Worm (Caenorhabditis elegans) whole organism, mixed stage, embryonic: ENCODE results near the gene elo-2.
A peak's percentile ranks its signal among the peaks of the same experiment; 100 is the strongest.

Source experiments
- M03D4.4 ChIP-seq: sonication (generic microtip); optimal IDR thresholded peaks from 2 replicates; lab custom pipeline; 2017; ENCODE audit warnings: mild to moderate bottlenecking, missing genetic modification characterization, missing compliant biosample characterization
- bed-3 ChIP-seq: fragments of 200-800 bp; sonication (Bioruptor generic); optimal IDR thresholded peaks from 3 replicates; lab custom pipeline; 2018; ENCODE audit warnings: mild to moderate bottlenecking, missing genetic modification characterization, moderate library complexity, missing compliant biosample characterization
- blmp-1 ChIP-seq: fragments of 150-350 bp; optimal IDR thresholded peaks from 2 replicates; lab custom pipeline; 2014; ENCODE audit warnings: missing biosample characterization, missing genetic modification characterization
- ceh-39 ChIP-seq: fragments of 150-350 bp; optimal IDR thresholded peaks from 2 replicates; lab custom pipeline; 2014; ENCODE audit warnings: missing biosample characterization, missing genetic modification characterization
- ceh-43 ChIP-seq: fragments of 200-800 bp; sonication (Bioruptor generic); optimal IDR thresholded peaks from 2 replicates; lab custom pipeline; 2018; ENCODE audit warnings: mild to moderate bottlenecking, missing genetic modification characterization, moderate library complexity, missing compliant biosample characterization
- ceh-83 ChIP-seq: fragments of 200-800 bp; sonication (Bioruptor generic); optimal IDR thresholded peaks from 2 replicates; lab custom pipeline; 2018; ENCODE audit warnings: mild to moderate bottlenecking, missing genetic modification characterization, missing compliant biosample characterization
- ces-1 ChIP-seq: fragments of 150-350 bp; optimal IDR thresholded peaks from 2 replicates; lab custom pipeline; 2014; ENCODE audit warnings: missing biosample characterization, missing genetic modification reagents, missing genetic modification characterization
- elt-3 ChIP-seq: fragments of 150-350 bp; optimal IDR thresholded peaks from 2 replicates; lab custom pipeline; 2014; ENCODE audit warnings: missing biosample characterization, missing genetic modification characterization
- flh-1 ChIP-seq: fragments of 200-800 bp; sonication (Bioruptor generic); optimal IDR thresholded peaks from 2 replicates; lab custom pipeline; 2018; ENCODE audit warnings: mild to moderate bottlenecking, missing genetic modification characterization, moderate library complexity, missing compliant biosample characterization
- ham-2 ChIP-seq: fragments of 200-800 bp; sonication (Bioruptor generic); optimal IDR thresholded peaks from 2 replicates; lab custom pipeline; 2018; ENCODE audit warnings: mild to moderate bottlenecking, missing genetic modification characterization, missing compliant biosample characterization
- hlh-1 ChIP-seq: fragments of 150-350 bp; optimal IDR thresholded peaks from 2 replicates; lab custom pipeline; 2014; ENCODE audit warnings: missing biosample characterization, missing genetic modification reagents, missing genetic modification characterization
- lin-13 ChIP-seq: fragments of 150-350 bp; optimal IDR thresholded peaks from 2 replicates; lab custom pipeline; 2014; ENCODE audit warnings: missing biosample characterization, missing genetic modification characterization
- lsy-2 ChIP-seq: fragments of 150-350 bp; optimal IDR thresholded peaks from 2 replicates; lab custom pipeline; 2014; ENCODE audit warnings: missing biosample characterization, missing genetic modification characterization
- mab-5 ChIP-seq: fragments of 150-350 bp; optimal IDR thresholded peaks from 2 replicates; lab custom pipeline; 2014; ENCODE audit warnings: missing biosample characterization, missing genetic modification characterization
- nhr-12 ChIP-seq: fragments of 150-350 bp; optimal IDR thresholded peaks from 2 replicates; lab custom pipeline; 2014; ENCODE audit warnings: missing biosample characterization, missing genetic modification characterization
- nhr-2 ChIP-seq: fragments of 150-350 bp; optimal IDR thresholded peaks from 2 replicates; lab custom pipeline; 2014; ENCODE audit warnings: missing biosample characterization, missing genetic modification characterization
- nhr-237 ChIP-seq: fragments of 150-350 bp; optimal IDR thresholded peaks from 2 replicates; lab custom pipeline; 2014; ENCODE audit warnings: missing biosample characterization, missing genetic modification characterization
- nhr-28 ChIP-seq: fragments of 150-350 bp; optimal IDR thresholded peaks from 2 replicates; lab custom pipeline; 2014; ENCODE audit warnings: missing biosample characterization, missing genetic modification characterization
- nhr-76 ChIP-seq: sonication (generic microtip); optimal IDR thresholded peaks from 2 replicates; lab custom pipeline; 2017; ENCODE audit warnings: missing biosample characterization, missing genetic modification characterization
- pha-4 ChIP-seq: fragments of 150-350 bp; optimal IDR thresholded peaks from 2 replicates; lab custom pipeline; 2018; ENCODE audit warnings: missing biosample characterization, missing genetic modification reagents, missing genetic modification characterization
- sem-2 ChIP-seq: fragments of 200-800 bp; sonication (Bioruptor generic); optimal IDR thresholded peaks from 2 replicates; lab custom pipeline; 2018; ENCODE audit warnings: mild to moderate bottlenecking, missing genetic modification characterization, missing compliant biosample characterization
- snpc-4 ChIP-seq: fragments of 150-350 bp; optimal IDR thresholded peaks from 2 replicates; lab custom pipeline; 2014; ENCODE audit warnings: missing biosample characterization, missing genetic modification characterization
- sptf-1 ChIP-seq: sonication (generic microtip); optimal IDR thresholded peaks from 2 replicates; lab custom pipeline; 2017; ENCODE audit warnings: mild to moderate bottlenecking, missing genetic modification characterization, moderate library complexity, missing compliant biosample characterization
- tbx-8 ChIP-seq: fragments of 200-800 bp; sonication (Bioruptor generic); optimal IDR thresholded peaks from 2 replicates; lab custom pipeline; 2018; ENCODE audit warnings: mild to moderate bottlenecking, missing genetic modification characterization, moderate library complexity, missing compliant biosample characterization
- unc-120 ChIP-seq: sonication (generic microtip); optimal IDR thresholded peaks from 2 replicates; lab custom pipeline; 2017; ENCODE audit warnings: missing genetic modification characterization, missing compliant biosample characterization; ENCODE audit not compliant: poor library complexity, severe bottlenecking
- unc-62 ChIP-seq: fragments of 150-350 bp; optimal IDR thresholded peaks from 2 replicates; lab custom pipeline; 2014; ENCODE audit warnings: missing biosample characterization, missing genetic modification reagents, missing genetic modification characterization
- zip-8 ChIP-seq: fragments of 150-350 bp; optimal IDR thresholded peaks from 2 replicates; lab custom pipeline; 2014; ENCODE audit warnings: missing biosample characterization, missing genetic modification characterization
- ztf-11 ChIP-seq: fragments of 150-350 bp; optimal IDR thresholded peaks from 2 replicates; lab custom pipeline; 2014; ENCODE audit warnings: missing biosample characterization, missing genetic modification characterization

Gene elo-2

ce11 chrIV:17467325-17467724, at the start of gene elo-2:
Gene elo-2 (minus strand): TSS chrIV:17467408.
- no peak for TF ChIP-seq ceh-83
- no peak for TF ChIP-seq snpc-4 (tag; lab: Kevin White, UChicago)
- TF ChIP-seq nhr-2 (tag; lab: Kevin White, UChicago): no peak
- TF ChIP-seq lin-13 (tag; lab: Kevin White, UChicago): no peak

- TF ChIP-seq pha-4 (tag; lab: Kevin White, UChicago): peak; percentile 11
- no peak for TF ChIP-seq bed-3 (GFP tag; lab: Kevin White, UChicago)
- TF ChIP-seq blmp-1 (tag; lab: Kevin White, UChicago): no peak
Measured at ce11 chrIV:17490679-17491078, 23.5 kb upstream of the elo-2 start, which contains the start of gene nas-6. Gene nas-6 (minus strand): TSS chrIV:17490779.

- TF ChIP-seq nhr-2 (tag; lab: Kevin White, UChicago): no peak
- no peak for TF ChIP-seq lin-13 (tag; lab: Kevin White, UChicago)
- no peak for TF ChIP-seq ceh-43 (GFP tag; lab: Kevin White, UChicago)
- TF ChIP-seq sptf-1 (tag; lab: Kevin White, UChicago): no peak
- TF ChIP-seq sem-2 (GFP tag; lab: Kevin White, UChicago): no peak
- no peak for TF ChIP-seq unc-62
- TF ChIP-seq nhr-12 (tag; lab: Kevin White, UChicago): no peak
- no peak for TF ChIP-seq snpc-4 (tag; lab: Kevin White, UChicago)
- no peak for TF ChIP-seq lsy-2
- no peak for TF ChIP-seq nhr-237 (tag; lab: Kevin White, UChicago)
- TF ChIP-seq M03D4.4 (tag; lab: Kevin White, UChicago): no peak
- TF ChIP-seq flh-1 (GFP tag; lab: Kevin White, UChicago): no peak
- no peak for TF ChIP-seq unc-120
- no peak for TF ChIP-seq ztf-11
Measured at ce11 chrIV:17483230-17483629, 16.0 kb upstream of the elo-2 start, which contains the start of gene rabr-2. Gene rabr-2 (minus strand): TSS chrIV:17483330.

- TF ChIP-seq nhr-237 (tag; lab: Kevin White, UChicago) (no peak), tbx-8 (no peak), ztf-11 (no peak), M03D4.4 (tag; lab: Kevin White, UChicago) (no peak), sptf-1 (tag; lab: Kevin White, UChicago) (no peak), ces-1 (GFP tag; lab: Kevin White, UChicago) (no peak), pha-4 (tag; lab: Kevin White, UChicago) (no peak), nhr-76 (no peak), elt-3 (tag; lab: Kevin White, UChicago) (no peak)
Measured at ce11 chrIV:17475743-17476142, 8.5 kb upstream of the elo-2 start, which contains the start of gene grl-24. Gene grl-24 (minus strand): TSS chrIV:17475843.

ce11 chrIV:17475242-17475641, 8.0 kb upstream of the elo-2 start, which contains the start of gene F11E6.9:
Gene F11E6.9 (minus strand): TSS chrIV:17475342.
- TF ChIP-seq nhr-76 (no peak), mab-5 (tag; lab: Kevin White, UChicago) (no peak)
- TF ChIP-seq, all 35 proteins: peak for 0

- TF ChIP-seq lin-13 (tag; lab: Kevin White, UChicago) (no peak), lsy-2 (no peak), nhr-28 (tag; lab: Kevin White, UChicago) (no peak), ceh-83 (no peak), ceh-39 (tag; lab: Kevin White, UChicago) (no peak), hlh-1 (tag; lab: Kevin White, UChicago) (no peak), bed-3 (GFP tag; lab: Kevin White, UChicago) (no peak), M03D4.4 (tag; lab: Kevin White, UChicago) (no peak), nhr-2 (tag; lab: Kevin White, UChicago) (no peak), ham-2 (GFP tag; lab: Kevin White, UChicago) (no peak), zip-8 (tag; lab: Kevin White, UChicago) (no peak)
Measured at ce11 chrIV:17474047-17474446, 6.8 kb upstream of the elo-2 start.

ce11 chrIV:17473034-17473433, 5.8 kb upstream of the elo-2 start, which contains the start of gene gba-3:
Gene gba-3 (plus strand): TSS chrIV:17473334.
- TF ChIP-seq snpc-4 (tag; lab: Kevin White, UChicago) (no peak), zip-8 (tag; lab: Kevin White, UChicago) (no peak)
